Worm (Caenorhabditis elegans) whole organism, mixed stage, embryonic: ENCODE results near the gene atf-6.

ENCODE experiments used
- ceh-39 ChIP-seq: fragments of 150-350 bp; optimal IDR thresholded peaks from 2 replicates; lab custom pipeline; 2014; ENCODE audit warnings: missing biosample characterization, missing genetic modification characterization
- hlh-1 ChIP-seq: fragments of 150-350 bp; optimal IDR thresholded peaks from 2 replicates; lab custom pipeline; 2014; ENCODE audit warnings: missing biosample characterization, missing genetic modification reagents, missing genetic modification characterization
- nhr-28 ChIP-seq: fragments of 150-350 bp; optimal IDR thresholded peaks from 2 replicates; lab custom pipeline; 2014; ENCODE audit warnings: missing biosample characterization, missing genetic modification characterization
- nhr-76 ChIP-seq: sonication (generic microtip); optimal IDR thresholded peaks from 2 replicates; lab custom pipeline; 2017; ENCODE audit warnings: missing biosample characterization, missing genetic modification characterization
- unc-39 ChIP-seq: fragments of 150-350 bp; optimal IDR thresholded peaks from 2 replicates; lab custom pipeline; 2014; ENCODE audit warnings: missing biosample characterization, missing genetic modification characterization
- unc-62 ChIP-seq: fragments of 150-350 bp; optimal IDR thresholded peaks from 2 replicates; lab custom pipeline; 2014; ENCODE audit warnings: missing biosample characterization, missing genetic modification reagents, missing genetic modification characterization

- TF ChIP-seq unc-39 (tag; lab: Kevin White, UChicago) (no peak), nhr-28 (tag; lab: Kevin White, UChicago) (no peak), hlh-1 (tag; lab: Kevin White, UChicago) (no peak), unc-62 (GFP tag; lab: Kevin White, UChicago) (no peak), ceh-39 (tag; lab: Kevin White, UChicago) (no peak), nhr-76 (tag; lab: Kevin White, UChicago) (no peak)
These were observed 4.3 kb upstream of the atf-6 start for ce11 chrX:12476412-12476811.
